Worm (Caenorhabditis elegans) whole organism, L3 larva: ENCODE data around the gene glb-16.

Experiments used
- ama-1 ChIP-seq: fragments of 150-350 bp; optimal IDR thresholded peaks from 2 replicates; lab custom pipeline; 2018
- ceh-82 ChIP-seq: fragments of 150-350 bp; optimal IDR thresholded peaks from 2 replicates; lab custom pipeline; 2014; ENCODE audit warnings: missing biosample characterization, missing genetic modification characterization
- elt-2 ChIP-seq: sonication (generic microtip); optimal IDR thresholded peaks from 2 replicates; lab custom pipeline; 2016; ENCODE audit warnings: missing genetic modification reagents, mild to moderate bottlenecking, missing genetic modification characterization, missing compliant biosample characterization
- elt-3 ChIP-seq, 3 experiments: fragments of 150-350 bp in 1 of 3; sonication (generic microtip) in 2 of 3; optimal IDR thresholded peaks; 2 replicates in 2 of 3; 4 replicates in 1 of 3; lab custom pipeline; 2014 to 2017; ENCODE audit warnings: missing biosample characterization in 3 of 3, missing genetic modification characterization in 3 of 3
- fos-1 ChIP-seq: fragments of 150-350 bp; optimal IDR thresholded peaks from 2 replicates; lab custom pipeline; 2014; ENCODE audit warnings: missing biosample characterization, missing genetic modification characterization
- jun-1 ChIP-seq: fragments of 150-350 bp; optimal IDR thresholded peaks from 2 replicates; lab custom pipeline; 2014; ENCODE audit warnings: missing biosample characterization, missing genetic modification reagents, missing genetic modification characterization
- mdl-1 ChIP-seq: fragments of 150-350 bp; optimal IDR thresholded peaks from 2 replicates; lab custom pipeline; 2014; ENCODE audit warnings: missing biosample characterization, missing genetic modification characterization
- pqm-1 ChIP-seq: fragments of 150-350 bp; optimal IDR thresholded peaks from 2 replicates; lab custom pipeline; 2017; ENCODE audit warnings: missing biosample characterization, missing genetic modification characterization, inconsistent platforms
- skn-1 ChIP-seq: fragments of 150-350 bp; optimal IDR thresholded peaks from 2 replicates; lab custom pipeline; 2014; ENCODE audit warnings: missing biosample characterization, missing genetic modification characterization
- snpc-4 ChIP-seq: fragments of 150-350 bp; optimal IDR thresholded peaks from 2 replicates; lab custom pipeline; 2014; ENCODE audit warnings: missing biosample characterization, missing genetic modification characterization

DNA sequence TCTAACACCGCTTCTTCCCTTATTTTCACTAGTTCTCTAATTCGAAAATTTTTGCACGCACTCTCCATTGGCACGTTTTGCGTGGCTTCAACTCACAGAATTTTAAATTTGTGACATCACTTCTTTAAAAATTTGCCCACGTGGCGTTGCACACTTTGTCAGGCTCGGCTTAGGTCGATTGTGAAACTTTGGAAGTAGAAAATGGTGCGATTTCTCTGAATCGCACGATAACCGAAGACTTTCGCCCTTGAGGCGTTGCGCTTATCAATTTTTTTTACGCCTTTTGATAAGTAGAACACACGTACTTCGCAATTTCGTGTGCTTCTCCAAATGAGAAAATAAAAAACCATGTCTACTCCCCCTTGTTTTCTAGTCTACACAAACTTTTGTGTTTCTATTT, 38.4 kb upstream of the glb-16 start:
- TF ChIP-seq elt-2 (tag; lab: Kevin White, UChicago) (peak; percentile 92), ama-1 (lab: Kevin White, UChicago) (no peak), mdl-1 (tag; lab: Kevin White, UChicago) (peak; percentile 46), elt-3 (tag; optimal IDR thresholded peaks at IDR 0.05; lab: Kevin White, UChicago) (no peak), ceh-82 (tag; lab: Kevin White, UChicago) (no peak), pqm-1 (tag; lab: Kevin White, UChicago) (peak; percentile 75), snpc-4 (no peak), fos-1 (tag; lab: Kevin White, UChicago) (no peak), jun-1 (tag; lab: Kevin White, UChicago) (no peak), skn-1 (tag; lab: Kevin White, UChicago) (no peak)
